1 fruit fly cellular context compared by ENCODE assay signal in genomic region chrX:11379139-11379538, dm6.
A peak's percentile ranks its signal among the peaks of the same experiment; 100 is the strongest.
TF ChIP-seq lines count a peak whose summit lies in the region.

No protein-coding gene starts in this region.

TF ChIP-seq in whole organism, embryonic, 481 proteins besides CTCF, POLR2A, EP300 and RAD21 (continued from another document and continues in another):
- TF ChIP-seq nmo (GFP tag; optimal IDR thresholded peaks at IDR 0.05; lab: Kevin White, UChicago) (peak; percentile 37), CG13296 (GFP tag; optimal IDR thresholded peaks at IDR 0.05; lab: Kevin White, UChicago) (peak; percentile 51), pfk (GFP tag; optimal IDR thresholded peaks at IDR 0.05; lab: Kevin White, UChicago) (no peak), nau (GFP tag; optimal IDR thresholded peaks at IDR 0.05; lab: Kevin White, UChicago) (no peak), dan (GFP tag; IDR thresholded peaks at IDR 0.05; lab: Robert Waterston, UW) (no peak), CG3281 (GFP tag; optimal IDR thresholded peaks at IDR 0.05; lab: Kevin White, UChicago) (peak; percentile 63), dpn (GFP tag; optimal IDR thresholded peaks at IDR 0.05; lab: Kevin White, UChicago) (peak in 1 of 2 experiments; percentile 4), Dp (GFP tag; optimal IDR thresholded peaks at IDR 0.05; lab: Kevin White, UChicago) (no peak), Bgb (GFP tag; IDR thresholded peaks at IDR 0.05; lab: Robert Waterston, UW; ENCODE audit: partially characterized antibody) (no peak), disco-r (GFP tag; optimal IDR thresholded peaks at IDR 0.05; lab: Kevin White, UChicago) (no peak), CG30020 (tag; optimal IDR thresholded peaks at IDR 0.05; lab: Kevin White, UChicago) (no peak), cato (GFP tag; optimal IDR thresholded peaks at IDR 0.05; lab: Kevin White, UChicago; ENCODE audit: borderline replicate concordance) (no peak), YL-1 (GFP tag; optimal IDR thresholded peaks at IDR 0.05; lab: Kevin White, UChicago) (no peak), ci (GFP tag; IDR thresholded peaks at IDR 0.05; lab: Robert Waterston, UW) (peak; percentile 73), dmrt99B (tag; optimal IDR thresholded peaks at IDR 0.05; lab: Kevin White, UChicago) (peak; percentile 68), HLH54F (GFP tag; optimal IDR thresholded peaks at IDR 0.05; lab: Kevin White, UChicago) (no peak), CG7928 (GFP tag; optimal IDR thresholded peaks at IDR 0.05; lab: Kevin White, UChicago) (no peak), B-H2 (GFP tag; optimal IDR thresholded peaks at IDR 0.05; lab: Kevin White, UChicago) (peak; percentile 62), CrebB (tag; optimal IDR thresholded peaks at IDR 0.05; lab: Kevin White, UChicago) (peak; percentile 21), org-1 (GFP tag; optimal IDR thresholded peaks at IDR 0.05; lab: Kevin White, UChicago) (peak; percentile 25), hbn (GFP tag; IDR thresholded peaks at IDR 0.05; lab: Robert Waterston, UW; ENCODE audit: partially characterized antibody) (no peak), CG4404 (GFP tag; IDR thresholded peaks at IDR 0.05; lab: Robert Waterston, UW) (no peak), Deaf1 (tag; optimal IDR thresholded peaks at IDR 0.05; lab: Kevin White, UChicago) (no peak), CG10431 (GFP tag; optimal IDR thresholded peaks at IDR 0.05; lab: Kevin White, UChicago) (no peak), ftz-f1 (GFP tag; optimal IDR thresholded peaks at IDR 0.05; lab: Kevin White, UChicago) (no peak), slp2 (GFP tag; optimal IDR thresholded peaks at IDR 0.05; lab: Kevin White, UChicago) (no peak), zen2 (GFP tag; IDR thresholded peaks at IDR 0.05; lab: Robert Waterston, UW; ENCODE audit: partially characterized antibody) (no peak), Antp (GFP tag; optimal IDR thresholded peaks at IDR 0.05; lab: Kevin White, UChicago) (peak; percentile 1), CG17359 (tag; optimal IDR thresholded peaks at IDR 0.05; lab: Kevin White, UChicago) (peak; percentile 46), shn (GFP tag; optimal IDR thresholded peaks at IDR 0.05; lab: Kevin White, UChicago) (no peak), CG12104 (GFP tag; optimal IDR thresholded peaks at IDR 0.05; lab: Kevin White, UChicago) (no peak), CG12219 (GFP tag; optimal IDR thresholded peaks at IDR 0.05; lab: Kevin White, UChicago) (peak; percentile 19), crp (GFP tag; optimal IDR thresholded peaks at IDR 0.05; lab: Kevin White, UChicago) (no peak), CG42726 (GFP tag; IDR thresholded peaks at IDR 0.05; lab: Robert Waterston, UW; ENCODE audit: partially characterized antibody) (no peak), CG6765 (GFP tag; optimal IDR thresholded peaks at IDR 0.05; lab: Kevin White, UChicago) (peak; percentile 1), jumu (GFP tag; optimal IDR thresholded peaks at IDR 0.05; lab: Kevin White, UChicago) (no peak), HLHmδ (GFP tag; optimal IDR thresholded peaks at IDR 0.05; lab: Kevin White, UChicago) (no peak), ems (GFP tag; optimal IDR thresholded peaks at IDR 0.05; lab: Kevin White, UChicago) (no peak), PHDP (tag; optimal IDR thresholded peaks at IDR 0.05; lab: Kevin White, UChicago) (peak; percentile 57), CG10209 (GFP tag; optimal IDR thresholded peaks at IDR 0.05; lab: Kevin White, UChicago) (no peak), tap (tag; optimal IDR thresholded peaks at IDR 0.05; lab: Kevin White, UChicago) (peak; percentile 57), CG31365 (tag; optimal IDR thresholded peaks at IDR 0.05; lab: Kevin White, UChicago) (no peak), CG8359 (GFP tag; optimal IDR thresholded peaks at IDR 0.05; lab: Kevin White, UChicago; ENCODE audit: borderline replicate concordance) (no peak), Lpt (GFP tag; optimal IDR thresholded peaks at IDR 0.05; lab: Kevin White, UChicago) (no peak), Dek (tag; optimal IDR thresholded peaks at IDR 0.05; lab: Kevin White, UChicago) (peak; percentile 7), CG4617 (GFP tag; optimal IDR thresholded peaks at IDR 0.05; lab: Kevin White, UChicago; ENCODE audit: borderline replicate concordance) (no peak), Blimp-1 (GFP tag; optimal IDR thresholded peaks at IDR 0.05; lab: Kevin White, UChicago) (peak; percentile 32), CG1233 (GFP tag; optimal IDR thresholded peaks at IDR 0.05; lab: Kevin White, UChicago) (peak; percentile 30), CG3163 (GFP tag; optimal IDR thresholded peaks at IDR 0.05; lab: Kevin White, UChicago) (no peak), Oli (tag; optimal IDR thresholded peaks at IDR 0.05; lab: Kevin White, UChicago) (peak; percentile 7), Camta (GFP tag; optimal IDR thresholded peaks at IDR 0.05; lab: Kevin White, UChicago) (peak; percentile 8), Mrtf (GFP tag; IDR thresholded peaks at IDR 0.05; lab: Robert Waterston, UW) (0 out of 3 replicates have a peak, but pooled peaks have one; percentile 20), CG33213 (GFP tag; optimal IDR thresholded peaks at IDR 0.05; lab: Kevin White, UChicago) (no peak), Meics (GFP tag; optimal IDR thresholded peaks at IDR 0.05; lab: Kevin White, UChicago) (peak; percentile 47), luna (GFP tag; optimal IDR thresholded peaks at IDR 0.05; lab: Kevin White, UChicago) (no peak), CG12744 (GFP tag; optimal IDR thresholded peaks at IDR 0.05; lab: Kevin White, UChicago) (no peak), CG8478 (optimal IDR thresholded peaks at IDR 0.05; lab: Kevin White, UChicago) (no peak), zf30C (GFP tag; optimal IDR thresholded peaks at IDR 0.05; lab: Kevin White, UChicago) (no peak), Stat92E (GFP tag; optimal IDR thresholded peaks at IDR 0.05; lab: Kevin White, UChicago) (no peak), CG1603 (tag; optimal IDR thresholded peaks at IDR 0.05; lab: Kevin White, UChicago) (peak; percentile 61), tna (GFP tag; IDR thresholded peaks at IDR 0.05; lab: Robert Waterston, UW; ENCODE audit: partially characterized antibody) (no peak), Vsx1 (GFP tag; optimal IDR thresholded peaks at IDR 0.05; lab: Kevin White, UChicago) (no peak), wdn (GFP tag; IDR thresholded peaks at IDR 0.05; lab: Robert Waterston, UW) (0 out of 2 replicates have a peak, but pooled peaks have one; percentile 10), corto (GFP tag; optimal IDR thresholded peaks at IDR 0.05; lab: Kevin White, UChicago) (no peak), ara (GFP tag; IDR thresholded peaks at IDR 0.05; lab: Robert Waterston, UW) (peak; percentile 42; the same call in 1 of the 2 replicates), Myb (GFP tag; optimal IDR thresholded peaks at IDR 0.05; lab: Kevin White, UChicago) (no peak), gsb (GFP tag; IDR thresholded peaks at IDR 0.05; lab: Robert Waterston, UW) (no peak), CG2120 (GFP tag; optimal IDR thresholded peaks at IDR 0.05; lab: Kevin White, UChicago) (peak; percentile 39), sisA (GFP tag; IDR thresholded peaks at IDR 0.05; lab: Robert Waterston, UW) (peak; percentile 32; the same call in 1 of the 2 replicates), CG1832 (GFP tag; optimal IDR thresholded peaks at IDR 0.05; lab: Kevin White, UChicago) (no peak), CG18476 (GFP tag; optimal IDR thresholded peaks at IDR 0.05; lab: Kevin White, UChicago) (no peak), pzg (GFP tag; optimal IDR thresholded peaks at IDR 0.05; lab: Kevin White, UChicago) (no peak), CG10959 (GFP tag; IDR thresholded peaks at IDR 0.05; lab: Robert Waterston, UW) (no peak), CG5953 (GFP tag; IDR thresholded peaks at IDR 0.05; lab: Robert Waterston, UW) (0 out of 2 replicates have a peak, but pooled peaks have one; percentile 35), Sox100B (GFP tag; optimal IDR thresholded peaks at IDR 0.05; lab: Kevin White, UChicago) (peak; percentile 10), Bteb2 (GFP tag; optimal IDR thresholded peaks at IDR 0.05; lab: Kevin White, UChicago) (peak; percentile 6), p53 (GFP tag; optimal IDR thresholded peaks at IDR 0.05; lab: Kevin White, UChicago) (no peak), Drgx (GFP tag; IDR thresholded peaks at IDR 0.05; lab: Robert Waterston, UW) (peak; percentile 23; the same call in 1 of the 2 replicates), cas (GFP tag; IDR thresholded peaks at IDR 0.05; lab: Robert Waterston, UW) (no peak), CG7372 (GFP tag; IDR thresholded peaks at IDR 0.05; lab: Robert Waterston, UW) (peak; percentile 46; the same call in 1 of the 2 replicates), rib (GFP tag; IDR thresholded peaks at IDR 0.05; lab: Robert Waterston, UW) (no peak), sens-2 (GFP tag; IDR thresholded peaks at IDR 0.05; lab: Robert Waterston, UW) (0 out of 2 replicates have a peak, but pooled peaks have one; percentile 15), CG32532 (GFP tag; IDR thresholded peaks at IDR 0.05; lab: Robert Waterston, UW) (peak; percentile 57; the same call in 1 of the 2 replicates), CG33557 (GFP tag; optimal IDR thresholded peaks at IDR 0.05; lab: Kevin White, UChicago) (no peak), btn (GFP tag; optimal IDR thresholded peaks at IDR 0.05; lab: Kevin White, UChicago) (no peak), otp (GFP tag; IDR thresholded peaks at IDR 0.05; lab: Robert Waterston, UW) (no peak), Elba2 (GFP tag; optimal IDR thresholded peaks at IDR 0.05; lab: Kevin White, UChicago) (no peak), maf-S (GFP tag; optimal IDR thresholded peaks at IDR 0.05; lab: Kevin White, UChicago) (no peak), MBD-R2 (GFP tag; IDR thresholded peaks at IDR 0.05; lab: Robert Waterston, UW) (0 out of 2 replicates have a peak, but pooled peaks have one; percentile 19), CG18599 (GFP tag; optimal IDR thresholded peaks at IDR 0.05; lab: Kevin White, UChicago) (peak; percentile 72), z (GFP tag; IDR thresholded peaks at IDR 0.05; lab: Robert Waterston, UW) (no peak), Ada2b (GFP tag; IDR thresholded peaks at IDR 0.05; lab: Robert Waterston, UW) (peak; percentile 68), chm (GFP tag; IDR thresholded peaks at IDR 0.05; lab: Robert Waterston, UW) (peak; percentile 33; the same call in 1 of the 2 replicates), CG6254 (GFP tag; optimal IDR thresholded peaks at IDR 0.05; lab: Kevin White, UChicago) (no peak), Hr51 (GFP tag; optimal IDR thresholded peaks at IDR 0.05; lab: Kevin White, UChicago) (peak in 1 of 2 experiments; percentile 58), Side (GFP tag; optimal IDR thresholded peaks at IDR 0.05; lab: Kevin White, UChicago) (no peak), ap (GFP tag; IDR thresholded peaks at IDR 0.05; lab: Robert Waterston, UW) (peak; percentile 19; the same call in 1 of the 2 replicates), grn (GFP tag; optimal IDR thresholded peaks at IDR 0.05; lab: Kevin White, UChicago) (no peak), cad (GFP tag; optimal IDR thresholded peaks at IDR 0.05; lab: Kevin White, UChicago) (no peak), gsb-n (tag; optimal IDR thresholded peaks at IDR 0.05; lab: Kevin White, UChicago) (no peak), Scr (GFP tag; IDR thresholded peaks at IDR 0.05; lab: Robert Waterston, UW; ENCODE audit: partially characterized antibody) (no peak), onecut (GFP tag; IDR thresholded peaks at IDR 0.05; lab: Robert Waterston, UW) (0 out of 2 replicates have a peak, but pooled peaks have one; percentile 18), zfh1 (GFP tag; IDR thresholded peaks at IDR 0.05; lab: Robert Waterston, UW) (peak; percentile 45; the same call in 1 of the 3 replicates), CG6791 (GFP tag; IDR thresholded peaks at IDR 0.05; lab: Robert Waterston, UW; ENCODE audit: partially characterized antibody) (no peak), Atf3 (GFP tag; optimal IDR thresholded peaks at IDR 0.05; lab: Kevin White, UChicago) (no peak), CG3847 (GFP tag; IDR thresholded peaks at IDR 0.05; lab: Robert Waterston, UW) (peak; percentile 41), GATAe (GFP tag; conservative IDR thresholded peaks at IDR 0.05; lab: Robert Waterston, UW) (no peak), aop (GFP tag; IDR thresholded peaks at IDR 0.05; lab: Robert Waterston, UW) (no peak), Usf (GFP tag; optimal IDR thresholded peaks at IDR 0.05; lab: Kevin White, UChicago) (no peak), CG9932 (GFP tag; IDR thresholded peaks at IDR 0.05; lab: Robert Waterston, UW) (peak; percentile 41), HHEX (GFP tag; optimal IDR thresholded peaks at IDR 0.05; lab: Kevin White, UChicago) (peak; percentile 29), Awh (GFP tag; IDR thresholded peaks at IDR 0.05; lab: Robert Waterston, UW) (0 out of 2 replicates have a peak, but pooled peaks have one; percentile 24), HLH4C (GFP tag; IDR thresholded peaks at IDR 0.05; lab: Robert Waterston, UW; ENCODE audit: partially characterized antibody) (no peak), CG17186 (GFP tag; optimal IDR thresholded peaks at IDR 0.05; lab: Kevin White, UChicago) (no peak), hb (GFP tag; IDR thresholded peaks at IDR 0.05; lab: Robert Waterston, UW; ENCODE audit: partially characterized antibody) (no peak), unpg (GFP tag; optimal IDR thresholded peaks at IDR 0.05; lab: Kevin White, UChicago) (peak; percentile 58), CG2712 (tag; optimal IDR thresholded peaks at IDR 0.05; lab: Kevin White, UChicago) (peak; percentile 50), NfI (GFP tag; optimal IDR thresholded peaks at IDR 0.05; lab: Kevin White, UChicago) (peak; percentile 46), CG9215 (GFP tag; IDR thresholded peaks at IDR 0.05; lab: Robert Waterston, UW) (peak; percentile 15; the same call in 1 of the 2 replicates), CG14050 (GFP tag; IDR thresholded peaks at IDR 0.05; lab: Robert Waterston, UW) (0 out of 3 replicates have a peak, but pooled peaks have one; percentile 19), CG34376 (GFP tag; optimal IDR thresholded peaks at IDR 0.05; lab: Kevin White, UChicago) (no peak), Doc2 (GFP tag; IDR thresholded peaks at IDR 0.05; lab: Robert Waterston, UW) (no peak), CG10267 (tag; optimal IDR thresholded peaks at IDR 0.05; lab: Kevin White, UChicago) (peak; percentile 10), kay (GFP tag; optimal IDR thresholded peaks at IDR 0.05; lab: Kevin White, UChicago) (no peak), Mes4 (GFP tag; optimal IDR thresholded peaks at IDR 0.05; lab: Kevin White, UChicago) (no peak), gce (GFP tag; IDR thresholded peaks at IDR 0.05; lab: Robert Waterston, UW) (0 out of 3 replicates have a peak, but pooled peaks have one; percentile 25), CG4328 (GFP tag; optimal IDR thresholded peaks at IDR 0.05; lab: Kevin White, UChicago) (no peak), kni (GFP tag; optimal IDR thresholded peaks at IDR 0.05; lab: Kevin White, UChicago) (no peak), Ssrp (tag; optimal IDR thresholded peaks at IDR 0.05; lab: Kevin White, UChicago) (no peak), CG7357 (GFP tag; IDR thresholded peaks at IDR 0.05; lab: Robert Waterston, UW) (no peak)
